Worm (Caenorhabditis elegans) whole organism, L4 larva: Measurements from ENCODE around the gene mut-7.
A peak's percentile ranks its signal among the peaks of the same experiment; 100 is the strongest.

Experiments
- Y5F2A.4 ChIP-seq: fragments of 200-800 bp; sonication (Bioruptor generic); optimal IDR thresholded peaks from 2 replicates; lab custom pipeline; 2018; ENCODE audit warnings: mild to moderate bottlenecking, missing genetic modification characterization, missing compliant biosample characterization
- ZK546.5 ChIP-seq, 2 experiments: sonication (generic microtip); optimal IDR thresholded peaks; 2 replicates each; lab custom pipeline; 2017; ENCODE audit warnings: missing biosample characterization in 2 of 2, missing genetic modification characterization in 2 of 2
- aha-1 ChIP-seq: fragments of 150-350 bp; peaks from one replicate; lab custom pipeline; 2014; ENCODE audit warnings: missing biosample characterization, missing genetic modification characterization
- aly-2 ChIP-seq: sonication (generic microtip); optimal IDR thresholded peaks from 2 replicates; lab custom pipeline; 2018; ENCODE audit warnings: missing biosample characterization, missing genetic modification characterization
- ceh-20 ChIP-seq: fragments of 200-800 bp; sonication (Bioruptor generic); IDR thresholded peaks from 2 replicates; pipeline ENCODE4 v1.3.6; 2022; ENCODE audit warnings: missing genetic modification reagents, missing genetic modification characterization, missing compliant biosample characterization
- cey-2 ChIP-seq: sonication (generic microtip); optimal IDR thresholded peaks from 3 replicates; lab custom pipeline; 2017; ENCODE audit warnings: missing genetic modification characterization, mild to moderate bottlenecking, missing compliant biosample characterization, antibody characterized with exemption, borderline replicate concordance; ENCODE audit not compliant: insufficient read depth
- dmd-6 ChIP-seq: fragments of 200-800 bp; sonication (Bioruptor generic); IDR thresholded peaks from 2 replicates; pipeline ENCODE4 v1.3.6; 2022; ENCODE audit warnings: missing genetic modification reagents, missing genetic modification characterization, missing compliant biosample characterization
- dmd-9 ChIP-seq: fragments of 200-800 bp; sonication (Bioruptor generic); IDR thresholded peaks from 2 replicates; pipeline ENCODE4 v1.3.6; 2022; ENCODE audit warnings: missing genetic modification reagents, missing genetic modification characterization, missing compliant biosample characterization
- dpl-1 ChIP-seq: fragments of 150-350 bp; optimal IDR thresholded peaks from 2 replicates; lab custom pipeline; 2014; ENCODE audit warnings: missing biosample characterization, missing genetic modification reagents, missing genetic modification characterization
- duxl-1 ChIP-seq: sonication (generic microtip); optimal IDR thresholded peaks from 2 replicates; lab custom pipeline; 2016; ENCODE audit warnings: mild to moderate bottlenecking, missing genetic modification characterization, moderate library complexity, missing compliant biosample characterization; ENCODE audit not compliant: poor library complexity
- dve-1 ChIP-seq: sonication (generic microtip); optimal IDR thresholded peaks from 2 replicates; lab custom pipeline; 2017; ENCODE audit warnings: antibody characterized with exemption, mild to moderate bottlenecking, missing genetic modification characterization, missing compliant biosample characterization; ENCODE audit not compliant: insufficient read depth
- fkh-10 ChIP-seq: fragments of 150-350 bp; optimal IDR thresholded peaks from 2 replicates; lab custom pipeline; 2014; ENCODE audit warnings: missing biosample characterization, missing genetic modification reagents, missing genetic modification characterization
- hif-1 ChIP-seq, 2 experiments: sonication (generic microtip); optimal IDR thresholded peaks; 2 replicates each; lab custom pipeline; 2016 to 2017; ENCODE audit warnings: missing compliant biosample characterization in 2 of 2, missing genetic modification characterization in 2 of 2, missing genetic modification reagents in 2 of 2, missing genotype in 2 of 2, mild to moderate bottlenecking in 1 of 2
- hlh-30 ChIP-seq: sonication (generic microtip); optimal IDR thresholded peaks from 2 replicates; lab custom pipeline; 2017; ENCODE audit warnings: antibody characterized with exemption, mild to moderate bottlenecking, missing genetic modification characterization, missing compliant biosample characterization; ENCODE audit not compliant: insufficient read depth
- jun-1 ChIP-seq: fragments of 150-350 bp; optimal IDR thresholded peaks from 2 replicates; lab custom pipeline; 2014; ENCODE audit warnings: missing biosample characterization, missing genetic modification reagents, missing genetic modification characterization
- lin-13 ChIP-seq: fragments of 150-350 bp; optimal IDR thresholded peaks from 2 replicates; lab custom pipeline; 2014; ENCODE audit warnings: missing biosample characterization, missing genetic modification reagents, missing genetic modification characterization
- lin-15B ChIP-seq: fragments of 150-350 bp; sonication (generic microtip); optimal IDR thresholded peaks from 3 replicates; lab custom pipeline; 2014; ENCODE audit warnings: missing biosample characterization, missing genetic modification characterization
- lin-29 ChIP-seq: fragments of 200-800 bp; sonication (Bioruptor generic); IDR thresholded peaks from 2 replicates; pipeline ENCODE4 v1.3.6; 2022; ENCODE audit warnings: missing genetic modification reagents, missing genetic modification characterization, missing compliant biosample characterization
- mes-2 ChIP-seq: sonication (generic microtip); optimal IDR thresholded peaks from 2 replicates; lab custom pipeline; 2016; ENCODE audit warnings: missing genotype, mild to moderate bottlenecking, missing genetic modification characterization, missing compliant biosample characterization; ENCODE audit not compliant: poor library complexity, severe bottlenecking
- nhr-102 ChIP-seq: sonication (generic microtip); optimal IDR thresholded peaks from 2 replicates; lab custom pipeline; 2016; ENCODE audit warnings: mild to moderate bottlenecking, missing genetic modification characterization, moderate library complexity, missing compliant biosample characterization
- nhr-111 ChIP-seq: fragments of 200-800 bp; sonication (Bioruptor generic); optimal IDR thresholded peaks from 2 replicates; lab custom pipeline; 2018; ENCODE audit warnings: mild to moderate bottlenecking, missing genetic modification characterization, missing compliant biosample characterization
- nhr-237 ChIP-seq: sonication (generic microtip); optimal IDR thresholded peaks from 2 replicates; lab custom pipeline; 2017; ENCODE audit warnings: missing biosample characterization, missing genetic modification characterization
- nhr-28 ChIP-seq: fragments of 150-350 bp; optimal IDR thresholded peaks from 2 replicates; lab custom pipeline; 2014; ENCODE audit warnings: missing biosample characterization, missing genetic modification characterization
- nhr-42 ChIP-seq: fragments of 200-800 bp; sonication (Bioruptor generic); IDR thresholded peaks from 2 replicates; pipeline ENCODE4 v1.3.6; 2022; ENCODE audit warnings: missing genetic modification characterization, missing compliant biosample characterization
- nhr-6 ChIP-seq: fragments of 150-350 bp; optimal IDR thresholded peaks from 2 replicates; lab custom pipeline; 2014; ENCODE audit warnings: missing biosample characterization, missing genetic modification characterization
- nhr-77 ChIP-seq: fragments of 150-350 bp; optimal IDR thresholded peaks from 2 replicates; lab custom pipeline; 2014; ENCODE audit warnings: missing biosample characterization, missing genetic modification characterization
- sdz-12 ChIP-seq: fragments of 200-800 bp; sonication (Bioruptor generic); optimal IDR thresholded peaks from 2 replicates; lab custom pipeline; 2018; ENCODE audit warnings: mild to moderate bottlenecking, missing genetic modification characterization, missing compliant biosample characterization
- skn-1 ChIP-seq: fragments of 150-350 bp; optimal IDR thresholded peaks from 2 replicates; lab custom pipeline; 2014; ENCODE audit warnings: missing biosample characterization, missing genetic modification characterization
- snpc-4 ChIP-seq: fragments of 150-350 bp; optimal IDR thresholded peaks from 2 replicates; lab custom pipeline; 2014; ENCODE audit warnings: missing biosample characterization, missing genetic modification characterization
- spr-1 ChIP-seq: sonication (generic microtip); optimal IDR thresholded peaks from 2 replicates; lab custom pipeline; 2016; ENCODE audit warnings: mild to moderate bottlenecking, missing genetic modification characterization, missing compliant biosample characterization
- spr-3 ChIP-seq: fragments of 200-800 bp; sonication (Bioruptor generic); optimal IDR thresholded peaks from 2 replicates; lab custom pipeline; 2018; ENCODE audit warnings: mild to moderate bottlenecking, missing genetic modification characterization, missing compliant biosample characterization
- tag-97 ChIP-seq: fragments of 200-800 bp; sonication (Bioruptor generic); IDR thresholded peaks from 2 replicates; pipeline ENCODE4 v1.3.6; 2022; ENCODE audit warnings: missing genetic modification characterization, missing compliant biosample characterization
- tra-1 ChIP-seq: fragments of 200-800 bp; sonication (Bioruptor generic); IDR thresholded peaks from 2 replicates; pipeline ENCODE4 v1.3.6; 2022; ENCODE audit warnings: missing genetic modification reagents, missing genetic modification characterization, missing compliant biosample characterization
- unc-130 ChIP-seq: sonication (generic microtip); optimal IDR thresholded peaks from 2 replicates; lab custom pipeline; 2016; ENCODE audit warnings: missing genetic modification reagents, missing genetic modification characterization, missing compliant biosample characterization
- unc-39 ChIP-seq: sonication (generic microtip); optimal IDR thresholded peaks from 2 replicates; lab custom pipeline; 2017; ENCODE audit warnings: missing biosample characterization, missing genetic modification characterization
- unc-62 ChIP-seq, 3 experiments: fragments of 150-350 bp in 1 of 3; sonication (generic microtip); optimal IDR thresholded peaks in 2 of 3; peaks in 1 of 3; 1 replicate in 1 of 3; 2 replicates in 2 of 3; lab custom pipeline; 2014 to 2017; ENCODE audit warnings: missing biosample characterization in 3 of 3, missing genetic modification characterization in 3 of 3, missing genetic modification reagents in 3 of 3, missing genotype in 1 of 3
- vab-7 ChIP-seq: fragments of 200-800 bp; sonication (Bioruptor generic); IDR thresholded peaks from 2 replicates; pipeline ENCODE4 v1.3.6; 2022; ENCODE audit warnings: missing genetic modification reagents, missing genetic modification characterization, missing compliant biosample characterization
- zag-1 ChIP-seq: fragments of 150-350 bp; optimal IDR thresholded peaks from 2 replicates; lab custom pipeline; 2014; ENCODE audit warnings: missing biosample characterization, missing genetic modification characterization
- zfp-2 ChIP-seq: sonication (generic microtip); optimal IDR thresholded peaks from 2 replicates; lab custom pipeline; 2016; ENCODE audit warnings: mild to moderate bottlenecking, missing genetic modification characterization, missing compliant biosample characterization
- zfp-3 ChIP-seq: fragments of 200-800 bp; sonication (Bioruptor generic); conservative IDR thresholded peaks from 2 replicates; pipeline ENCODE4 v1.3.6; 2022; ENCODE audit warnings: missing genetic modification reagents, missing genetic modification characterization, missing compliant biosample characterization
- zip-11 ChIP-seq: fragments of 200-800 bp; sonication (Bioruptor generic); IDR thresholded peaks from 2 replicates; pipeline ENCODE4 v1.3.6; 2022; ENCODE audit warnings: missing genetic modification characterization, missing compliant biosample characterization
- ztf-11 ChIP-seq: fragments of 150-350 bp; optimal IDR thresholded peaks from 2 replicates; lab custom pipeline; 2014; ENCODE audit warnings: missing biosample characterization, missing genetic modification characterization

The mut-7 gene

DNA sequence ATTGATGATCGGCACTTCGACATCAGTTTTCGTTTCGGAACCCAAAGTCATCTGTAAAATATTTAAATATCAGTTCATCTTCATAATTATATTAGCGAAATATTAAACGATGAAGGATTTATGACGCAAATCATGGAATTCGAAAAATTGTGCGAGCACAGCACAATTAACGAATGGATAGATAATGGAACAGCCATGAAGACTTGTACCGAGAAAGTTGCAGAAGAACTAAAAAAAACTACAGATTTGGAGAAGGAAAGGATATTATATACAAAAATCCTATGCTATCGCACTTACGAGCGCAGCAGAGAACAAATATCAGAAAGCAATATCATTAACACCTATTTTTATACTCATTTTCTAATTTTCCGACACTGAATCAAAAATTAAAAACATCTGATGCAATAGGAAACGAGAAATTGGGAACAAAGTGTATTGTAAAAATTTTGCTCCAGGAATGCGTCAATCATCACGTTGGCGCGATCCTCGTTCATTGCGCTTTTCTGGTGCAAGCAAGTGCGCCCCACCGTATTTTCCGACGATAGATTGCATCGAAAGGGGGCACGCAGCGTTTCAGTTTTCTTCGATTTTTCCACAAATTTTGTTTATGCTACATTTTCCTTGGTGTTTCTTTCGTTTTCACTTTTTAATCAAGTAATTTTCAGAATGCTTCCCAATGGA, 20.6 kb downstream of the mut-7 start, which contains the start of the genes clu-1 and prp-40 (continued):
- TF ChIP-seq hlh-30 (tag; lab: Kevin White, UChicago) (peak; percentile 76), tag-97 (GFP tag; lab: Robert Waterston, UW) (no peak), mes-2 (tag; lab: Kevin White, UChicago) (peak; percentile 93), spr-3 (peak; percentile 27), nhr-77 (tag; lab: Kevin White, UChicago) (peak; percentile 78), dmd-9 (no peak), sdz-12 (GFP tag; lab: Kevin White, UChicago) (no peak), zag-1 (tag; lab: Kevin White, UChicago) (no peak), zfp-3 (GFP tag; lab: Robert Waterston, UW) (peak; percentile 57; the same call in 1 of the 2 replicates), hif-1 (tag; optimal IDR thresholded peaks at IDR 0.05; lab: Kevin White, UChicago) (peak; percentile 49 to 69), tra-1 (GFP tag; lab: Robert Waterston, UW) (no peak), lin-13 (peak; percentile 86), ztf-11 (no peak), unc-62 (GFP tag; optimal IDR thresholded peaks at IDR 0.05 in 1 of 2; lab: Kevin White, UChicago) (peak in 1 of 2 experiments; percentile 99), unc-62 (tag; optimal IDR thresholded peaks at IDR 0.05; lab: Kevin White, UChicago) (no peak), aly-2 (no peak), unc-130 (GFP tag; lab: Kevin White, UChicago) (peak; percentile 44), fkh-10 (GFP tag; lab: Kevin White, UChicago) (peak; percentile 76), nhr-237 (tag; lab: Kevin White, UChicago) (no peak), cey-2 (tag; lab: Kevin White, UChicago) (no peak), duxl-1 (tag; lab: Kevin White, UChicago) (peak; percentile 72), dpl-1 (GFP tag; lab: Kevin White, UChicago) (peak; percentile 83), zfp-2 (tag; lab: Kevin White, UChicago) (no peak), aha-1 (tag; lab: Kevin White, UChicago) (peak; percentile 98), snpc-4 (peak; percentile 23), nhr-28 (tag; lab: Kevin White, UChicago) (peak; percentile 64), dmd-6 (GFP tag; lab: Robert Waterston, UW) (peak; percentile 75), dve-1 (tag; lab: Kevin White, UChicago) (peak; percentile 90), lin-29 (0 out of 2 replicates have a peak, but pooled peaks have one; percentile 12), unc-39 (tag; lab: Kevin White, UChicago) (no peak), ZK546.5 (tag; optimal IDR thresholded peaks at IDR 0.05; lab: Kevin White, UChicago) (peak in 1 of 2 experiments; percentile 23), spr-1 (tag; lab: Kevin White, UChicago) (peak; percentile 62), skn-1 (no peak), jun-1 (tag; lab: Kevin White, UChicago) (peak; percentile 45), vab-7 (peak; percentile 43; the same call in 1 of the 2 replicates), Y5F2A.4 (GFP tag; lab: Kevin White, UChicago) (no peak), lin-15B (tag; lab: Kevin White, UChicago) (peak; percentile 20), nhr-111 (GFP tag; lab: Kevin White, UChicago) (no peak), zip-11 (GFP tag; lab: Robert Waterston, UW) (no peak), nhr-6 (tag; lab: Kevin White, UChicago) (peak; percentile 91), nhr-42 (peak; percentile 79; the same call in 1 of the 2 replicates), nhr-102 (tag; lab: Kevin White, UChicago) (peak; percentile 63), ceh-20 (GFP tag; lab: Robert Waterston, UW) (peak; percentile 52; the same call in 1 of the 2 replicates)
- TF ChIP-seq, all 104 proteins: peak for 54
